Worm (Caenorhabditis elegans): ENCODE data around the gene nas-12.
A peak's percentile ranks its signal among the peaks of the same experiment; 100 is the strongest.

The nas-12 gene

ce11 chrIV:10269137-10269933 is 45.5 kb downstream of the nas-12 start, which contains the start of the genes nspd-7 and Y43C5A.2:
TSS of gene nspd-7 (minus strand) at chrIV:10269187.
TSS of gene Y43C5A.2 (plus strand) at chrIV:10269883.
- TF ChIP-seq egrh-3 (GFP tag; IDR thresholded peaks at IDR 0.05): no peak
- no peak for TF ChIP-seq egl-18 (GFP tag; IDR thresholded peaks at IDR 0.05)
- no peak for TF ChIP-seq D2030.7 (GFP tag; IDR thresholded peaks at IDR 0.05)
- TF ChIP-seq nhr-80 (tag; optimal IDR thresholded peaks at IDR 0.05): peak; percentile 43

ce11 chrIV:10273360-10273759 is 49.5 kb downstream of the nas-12 start:
- TF ChIP-seq ceh-40 (GFP tag; IDR thresholded peaks at IDR 0.05) (no peak), ztf-6 (GFP tag; IDR thresholded peaks at IDR 0.05) (no peak), mel-28 (tag; optimal IDR thresholded peaks at IDR 0.05; ENCODE audit: borderline replicate concordance) (no peak), ztf-25 (GFP tag; IDR thresholded peaks at IDR 0.05) (no peak), Y67H2A.10 (GFP tag; conservative IDR thresholded peaks at IDR 0.05) (no peak), snpc-3.4 (tag; optimal IDR thresholded peaks at IDR 0.05) (no peak), ets-4 (GFP tag; optimal IDR thresholded peaks at IDR 0.05) (no peak), egrh-3 (GFP tag; IDR thresholded peaks at IDR 0.05) (no peak), mcd-1 (GFP tag; IDR thresholded peaks at IDR 0.05) (no peak), lin-26 (GFP tag; IDR thresholded peaks at IDR 0.05) (no peak), madf-6 (GFP tag; IDR thresholded peaks at IDR 0.05) (no peak), ZK185.1 (tag; optimal IDR thresholded peaks at IDR 0.05; ENCODE audit: poor library complexity, severe bottlenecking) (no peak), ccch-3 (GFP tag; optimal IDR thresholded peaks at IDR 0.05) (no peak), cebp-2 (GFP tag; IDR thresholded peaks at IDR 0.05) (no peak), nhr-27 (tag; optimal IDR thresholded peaks at IDR 0.05) (no peak), let-526 (GFP tag; IDR thresholded peaks at IDR 0.05) (no peak), F57C9.4 (tag; optimal IDR thresholded peaks at IDR 0.05) (no peak)

ce11 chrIV:10273781-10274313 is 50.0 kb downstream of the nas-12 start, which contains the start of gene Y43C5A.3:
TSS of gene Y43C5A.3 (plus strand) at chrIV:10274036.
- TF ChIP-seq ceh-58 (GFP tag; IDR thresholded peaks at IDR 0.05): no peak
- TF ChIP-seq mes-4 (tag; optimal IDR thresholded peaks at IDR 0.05): no peak
- TF ChIP-seq F10E7.11 (tag; optimal IDR thresholded peaks at IDR 0.05): no peak
- no peak for TF ChIP-seq attf-5 (GFP tag; optimal IDR thresholded peaks at IDR 0.05)
- no peak for TF ChIP-seq T07F8.4 (tag; optimal IDR thresholded peaks at IDR 0.05)
- no peak for TF ChIP-seq snpc-1.1 (tag; optimal IDR thresholded peaks at IDR 0.05; ENCODE audit: insufficient read depth)
- no peak for TF ChIP-seq F55B11.4 (tag; optimal IDR thresholded peaks at IDR 0.05; ENCODE audit: borderline replicate concordance, insufficient read depth)
- no peak for TF ChIP-seq Y79H2A.3 (GFP tag; conservative IDR thresholded peaks at IDR 0.05)
- TF ChIP-seq D2030.7 (GFP tag; IDR thresholded peaks at IDR 0.05): no peak

ce11 chrIV:10275050-10275449 is 51.2 kb downstream of the nas-12 start:
- no peak for TF ChIP-seq akir-1 (GFP tag; optimal IDR thresholded peaks at IDR 0.05)
- no peak for TF ChIP-seq gei-17 (GFP tag; optimal IDR thresholded peaks at IDR 0.05)
- TF ChIP-seq hrde-1 (tag; optimal IDR thresholded peaks at IDR 0.05; ENCODE audit: borderline replicate concordance): no peak
- TF ChIP-seq chd-7 (tag; optimal IDR thresholded peaks at IDR 0.05): no peak
- no peak for TF ChIP-seq atf-7 (tag; optimal IDR thresholded peaks at IDR 0.05)
- TF ChIP-seq him-1 (tag; optimal IDR thresholded peaks at IDR 0.05): no peak

Data from whole organism, young adult.